Worm (Caenorhabditis elegans) whole organism, early embryonic: Measurements from ENCODE around the gene cyp-33C11.

ENCODE experiments used
- B0310.2 ChIP-seq: sonication (generic microtip); optimal IDR thresholded peaks from 2 replicates; lab custom pipeline; 2016; ENCODE audit warnings: mild to moderate bottlenecking, missing genetic modification characterization, missing compliant biosample characterization
- aly-1 ChIP-seq: sonication (generic microtip); optimal IDR thresholded peaks from 2 replicates; lab custom pipeline; 2016; ENCODE audit warnings: missing genetic modification characterization, missing compliant biosample characterization
- ama-1 ChIP-seq: fragments of 150-350 bp; optimal IDR thresholded peaks from 2 replicates; lab custom pipeline; 2014
- ceh-13 ChIP-seq: fragments of 200-800 bp; sonication (Bioruptor generic); optimal IDR thresholded peaks from 2 replicates; lab custom pipeline; 2018; ENCODE audit warnings: mild to moderate bottlenecking, missing genetic modification characterization, missing compliant biosample characterization
- ets-7 ChIP-seq: sonication (generic microtip); optimal IDR thresholded peaks from 2 replicates; lab custom pipeline; 2016; ENCODE audit warnings: missing genotype, missing genetic modification characterization, missing compliant biosample characterization
- flt-1 ChIP-seq: fragments of 200-800 bp; sonication (Bioruptor generic); IDR thresholded peaks from 2 replicates; pipeline ENCODE4 v1.3.6; 2022; ENCODE audit warnings: missing genetic modification characterization, missing compliant biosample characterization

DNA sequence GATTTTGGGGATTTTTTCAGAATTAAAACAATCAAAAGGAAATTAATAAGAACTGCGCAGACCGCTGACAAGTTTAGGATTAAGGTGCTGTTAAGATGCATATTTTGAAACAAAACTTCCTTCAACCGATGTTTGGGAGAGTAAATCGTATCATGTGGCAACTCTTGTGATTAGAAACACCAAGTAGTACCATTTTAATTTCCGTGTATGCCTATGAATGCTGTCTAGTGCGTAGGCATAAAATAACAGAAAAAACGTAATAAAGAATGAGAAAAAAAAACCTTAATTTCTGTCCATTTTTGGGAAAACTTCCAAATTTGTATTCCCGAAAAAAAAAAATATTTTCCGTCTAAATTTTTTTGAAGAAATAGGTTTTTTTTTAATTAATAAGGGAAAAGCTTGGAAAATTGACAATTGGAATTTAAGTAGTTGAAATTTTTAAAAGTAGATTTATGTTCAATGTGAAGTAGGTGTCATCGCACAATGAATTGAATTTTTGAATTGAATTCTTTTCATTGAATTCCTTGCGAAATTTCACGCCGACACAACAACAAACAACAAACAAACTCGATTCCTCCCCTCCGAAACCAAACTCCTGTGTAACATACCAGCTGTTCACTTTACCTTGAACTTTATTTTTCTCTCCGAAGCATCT lies 40.0 kb upstream of the cyp-33C11 start, which contains the start of the genes str-262 and srp-1:
- TF ChIP-seq ama-1 (lab: Kevin White, UChicago) (no peak), B0310.2 (no peak), aly-1 (no peak), flt-1 (no peak), ceh-13 (GFP tag; lab: Kevin White, UChicago) (no peak), ets-7 (tag; lab: Kevin White, UChicago) (no peak)
